Worm (Caenorhabditis elegans) whole organism, midembryonic: Measurements from ENCODE around the gene R04E5.8.

Experiments used
- T22C8.4 ChIP-seq: fragments of 200-800 bp; sonication (Bioruptor generic); IDR thresholded peaks from 2 replicates; pipeline ENCODE4 v1.3.6; 2022; ENCODE audit warnings: missing genetic modification characterization, missing compliant biosample characterization
- cog-1 ChIP-seq: sonication (generic microtip); optimal IDR thresholded peaks from 2 replicates; lab custom pipeline; 2016; ENCODE audit warnings: missing genetic modification characterization, missing compliant biosample characterization
- flt-1 ChIP-seq: fragments of 200-800 bp; sonication (Bioruptor generic); IDR thresholded peaks from 2 replicates; pipeline ENCODE4 v1.3.6; 2022; ENCODE audit warnings: missing genetic modification characterization, missing compliant biosample characterization
- klf-2 ChIP-seq: fragments of 200-800 bp; sonication (Bioruptor generic); conservative IDR thresholded peaks from 2 replicates; pipeline ENCODE4 v1.3.6; 2022; ENCODE audit warnings: missing genetic modification reagents, missing genetic modification characterization, missing compliant biosample characterization
- med-1 ChIP-seq: sonication (generic microtip); optimal IDR thresholded peaks from 2 replicates; lab custom pipeline; 2017; ENCODE audit warnings: missing genetic modification characterization, mild to moderate bottlenecking, missing compliant biosample characterization, antibody characterized with exemption, missing genetic modification reagents; ENCODE audit not compliant: insufficient read depth
- ref-1 ChIP-seq: fragments of 200-800 bp; sonication (Bioruptor generic); conservative IDR thresholded peaks from 2 replicates; pipeline ENCODE4 v1.3.6; 2022; ENCODE audit warnings: missing genetic modification reagents, missing genetic modification characterization, missing compliant biosample characterization
- tab-1 ChIP-seq: fragments of 200-800 bp; sonication (Bioruptor generic); IDR thresholded peaks from 2 replicates; pipeline ENCODE4 v1.3.6; 2022; ENCODE audit warnings: missing genetic modification characterization, missing compliant biosample characterization
- ztf-23 ChIP-seq: fragments of 200-800 bp; sonication (Bioruptor generic); IDR thresholded peaks from 2 replicates; pipeline ENCODE4 v1.3.6; 2022; ENCODE audit warnings: missing genetic modification reagents, missing genetic modification characterization, missing compliant biosample characterization
- ztf-29 ChIP-seq: fragments of 200-800 bp; sonication (Bioruptor generic); IDR thresholded peaks from 2 replicates; pipeline ENCODE4 v1.3.6; 2022; ENCODE audit warnings: missing genetic modification reagents, missing genetic modification characterization, missing compliant biosample characterization

The R04E5.8 gene

DNA sequence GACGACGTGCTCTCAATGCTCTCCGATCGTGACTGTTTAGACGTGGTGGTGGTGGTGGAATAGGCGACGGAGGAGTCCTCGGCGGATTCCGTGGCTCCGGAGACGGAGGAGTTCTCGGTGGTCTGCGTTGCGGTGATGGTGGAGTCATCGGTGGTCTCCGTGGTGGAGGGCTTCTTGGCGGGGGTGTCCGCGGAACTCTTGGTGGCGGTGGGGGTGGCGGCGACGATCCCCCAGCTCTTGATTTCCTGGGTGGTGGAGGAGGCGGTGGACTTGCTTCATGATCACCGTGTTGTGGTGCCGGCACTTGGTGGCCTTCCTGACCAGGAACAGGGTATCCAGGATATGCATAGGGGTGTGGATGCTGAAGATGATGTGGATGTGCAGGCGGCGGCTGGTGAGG, 445 bp downstream of the R04E5.8 start:
- TF ChIP-seq ztf-23 (GFP tag; lab: Robert Waterston, UW) (no peak), cog-1 (no peak), flt-1 (GFP tag; lab: Robert Waterston, UW) (no peak), med-1 (GFP tag; lab: Kevin White, UChicago) (no peak), ref-1 (no peak)

DNA sequence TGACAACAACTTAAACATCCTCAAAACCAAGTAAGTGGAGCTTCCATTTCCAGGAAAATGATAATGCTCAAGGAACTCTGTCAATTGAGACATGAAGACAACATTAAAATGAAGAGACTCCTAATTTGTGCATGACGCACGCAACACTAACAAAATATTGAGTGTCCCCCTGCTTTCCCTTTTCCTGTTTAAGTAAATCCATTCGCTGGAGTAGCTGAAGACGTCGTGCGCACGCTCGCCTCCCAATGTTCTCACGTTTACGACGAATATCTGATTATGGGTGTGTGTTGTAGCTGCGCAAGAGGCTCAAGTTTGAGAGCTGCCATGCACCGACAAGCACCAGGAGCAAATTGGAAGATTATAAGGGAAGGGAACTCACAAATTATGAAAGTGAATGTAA, 4.9 kb downstream of the R04E5.8 start:
- TF ChIP-seq flt-1 (GFP tag; lab: Robert Waterston, UW) (no peak), ref-1 (no peak), med-1 (GFP tag; lab: Kevin White, UChicago) (no peak), T22C8.4 (GFP tag; lab: Robert Waterston, UW) (no peak), klf-2 (GFP tag; lab: Robert Waterston, UW) (no peak), cog-1 (peak; percentile 2), ztf-29 (no peak)

DNA sequence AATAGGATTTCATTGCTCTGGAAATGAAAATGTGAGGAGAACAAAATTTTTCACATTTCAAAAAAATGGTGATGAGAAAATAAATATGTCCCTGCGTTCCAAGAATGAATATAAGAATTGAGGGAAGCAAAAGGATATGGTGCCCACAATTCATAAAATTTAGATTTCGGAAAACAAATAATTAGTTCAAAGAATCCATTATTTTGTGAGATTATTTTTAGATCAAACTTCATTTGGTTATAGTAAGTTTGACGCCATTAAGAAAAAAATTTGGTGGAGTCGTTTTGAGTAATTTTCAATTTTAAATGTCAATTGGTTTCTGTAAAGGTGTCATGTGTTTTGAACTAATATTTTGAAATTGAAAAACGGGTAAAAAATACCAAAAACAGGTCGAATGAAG, 5.6 kb downstream of the R04E5.8 start:
- TF ChIP-seq klf-2 (GFP tag; lab: Robert Waterston, UW) (no peak), cog-1 (no peak), ztf-29 (no peak), tab-1 (GFP tag; lab: Robert Waterston, UW) (no peak), ztf-23 (GFP tag; lab: Robert Waterston, UW) (no peak), T22C8.4 (GFP tag; lab: Robert Waterston, UW) (no peak), ref-1 (no peak), flt-1 (GFP tag; lab: Robert Waterston, UW) (no peak), med-1 (GFP tag; lab: Kevin White, UChicago) (no peak)

DNA sequence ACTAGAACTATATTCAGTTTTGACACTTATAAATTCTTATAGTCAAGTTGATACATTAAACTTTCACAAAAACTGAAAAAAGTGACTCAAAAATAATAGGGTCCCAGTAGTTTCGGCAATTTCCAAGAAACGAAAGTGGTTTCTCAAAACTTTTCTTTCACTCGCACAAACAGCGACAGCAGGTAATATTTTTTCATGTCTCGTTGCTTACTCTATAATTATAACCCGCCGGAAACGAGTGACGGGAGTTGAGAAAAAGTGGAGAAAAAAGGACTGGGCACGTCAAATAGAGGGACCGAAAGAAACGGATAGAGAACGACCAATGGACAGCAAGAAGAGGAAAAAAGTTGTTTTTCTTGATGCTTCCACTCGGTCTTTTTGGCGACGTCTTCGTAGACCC, 6.0 kb downstream of the R04E5.8 start:
- TF ChIP-seq ztf-29 (no peak), klf-2 (GFP tag; lab: Robert Waterston, UW) (no peak), ref-1 (no peak), flt-1 (GFP tag; lab: Robert Waterston, UW) (no peak), cog-1 (no peak), T22C8.4 (GFP tag; lab: Robert Waterston, UW) (no peak), med-1 (GFP tag; lab: Kevin White, UChicago) (no peak), tab-1 (GFP tag; lab: Robert Waterston, UW) (no peak), ztf-23 (GFP tag; lab: Robert Waterston, UW) (no peak)

DNA sequence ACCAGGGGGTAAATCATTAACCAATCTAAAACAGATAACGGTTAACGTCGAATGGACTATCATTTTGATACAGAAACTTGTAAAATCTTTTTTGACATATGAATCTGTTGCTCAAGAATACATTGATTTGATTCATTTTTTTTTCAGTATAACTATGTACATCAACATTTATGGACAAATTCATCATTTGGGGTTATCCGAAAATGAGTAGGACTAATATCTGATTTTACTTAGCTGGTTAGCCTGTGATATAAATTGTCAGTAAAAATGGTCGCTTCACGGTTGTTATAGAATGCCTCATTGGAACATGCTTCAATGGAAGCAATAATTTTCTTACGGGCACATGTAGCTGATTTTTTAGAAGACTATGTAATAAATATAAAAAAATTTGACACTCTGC, 8.3 kb downstream of the R04E5.8 start:
- TF ChIP-seq T22C8.4 (GFP tag; lab: Robert Waterston, UW) (no peak), klf-2 (GFP tag; lab: Robert Waterston, UW) (no peak), ref-1 (no peak), ztf-23 (GFP tag; lab: Robert Waterston, UW) (no peak), cog-1 (no peak), med-1 (GFP tag; lab: Kevin White, UChicago) (no peak), ztf-29 (no peak), flt-1 (GFP tag; lab: Robert Waterston, UW) (no peak), tab-1 (GFP tag; lab: Robert Waterston, UW) (no peak)

DNA sequence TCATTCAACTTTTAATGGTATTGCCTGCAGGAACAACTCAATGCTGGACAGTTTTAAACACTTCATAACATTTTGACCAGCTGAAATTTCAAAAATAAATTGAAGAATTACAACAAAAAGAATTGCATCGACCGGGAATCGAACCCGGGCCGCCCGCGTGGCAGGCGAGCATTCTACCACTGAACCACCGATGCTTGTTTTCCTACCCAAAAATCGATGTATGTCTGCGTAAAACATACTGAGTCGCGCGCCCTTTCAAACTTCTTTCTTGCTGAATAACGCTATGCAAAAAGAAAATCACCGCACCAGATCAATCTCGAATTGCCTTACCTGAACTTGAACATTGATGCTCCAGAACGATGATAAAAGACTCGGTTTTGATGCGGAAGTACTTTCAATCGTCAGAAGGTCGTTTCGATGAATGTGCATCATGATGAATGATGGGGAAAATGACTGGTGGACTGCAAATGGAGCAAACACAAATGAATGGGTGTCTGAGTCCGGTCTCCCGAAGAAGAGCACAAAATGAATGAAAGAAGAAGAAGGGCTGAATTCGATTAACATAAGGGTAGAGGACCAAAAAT, 9.1 kb downstream of the R04E5.8 start, which contains the start of gene R04E5.7:
Gene R04E5.7 (minus strand): TSS at position 564 of the 584 bp plus-strand sequence.
- TF ChIP-seq klf-2 (GFP tag; lab: Robert Waterston, UW), result no peak
- TF ChIP-seq flt-1 (GFP tag; lab: Robert Waterston, UW), result peak; percentile 75
- peak; percentile 65; the same call in 1 of the 2 replicates for TF ChIP-seq ztf-23 (GFP tag; lab: Robert Waterston, UW)
- no peak for TF ChIP-seq med-1 (GFP tag; lab: Kevin White, UChicago)
- peak; percentile 61; the same call in 1 of the 2 replicates for TF ChIP-seq T22C8.4 (GFP tag; lab: Robert Waterston, UW)

DNA sequence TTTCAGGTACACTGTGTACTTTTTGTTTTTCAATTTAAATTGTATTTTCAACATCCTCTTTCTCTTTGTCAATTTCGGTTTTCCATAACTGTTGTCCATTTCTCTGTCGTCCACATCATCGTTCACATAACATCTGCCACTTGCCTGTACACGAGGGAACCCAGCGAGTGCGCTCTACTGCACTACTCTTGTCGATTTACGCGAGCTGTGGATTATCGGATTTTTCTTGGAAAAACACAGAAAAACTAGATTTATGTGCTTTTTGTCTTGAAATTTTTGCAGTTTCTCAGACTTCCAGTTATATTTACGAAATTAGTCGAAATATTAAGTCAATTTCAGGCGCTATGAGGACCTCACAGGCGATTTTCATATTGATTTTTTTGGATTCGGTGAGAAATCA, 14.1 kb downstream of the R04E5.8 start, which contains the start of gene chup-1:
Gene chup-1 (plus strand): TSS at position 340 of the 400 bp plus-strand sequence.
- TF ChIP-seq tab-1 (GFP tag; lab: Robert Waterston, UW), result no peak
- TF ChIP-seq med-1 (GFP tag; lab: Kevin White, UChicago), result no peak
- TF ChIP-seq flt-1 (GFP tag; lab: Robert Waterston, UW), result no peak

DNA sequence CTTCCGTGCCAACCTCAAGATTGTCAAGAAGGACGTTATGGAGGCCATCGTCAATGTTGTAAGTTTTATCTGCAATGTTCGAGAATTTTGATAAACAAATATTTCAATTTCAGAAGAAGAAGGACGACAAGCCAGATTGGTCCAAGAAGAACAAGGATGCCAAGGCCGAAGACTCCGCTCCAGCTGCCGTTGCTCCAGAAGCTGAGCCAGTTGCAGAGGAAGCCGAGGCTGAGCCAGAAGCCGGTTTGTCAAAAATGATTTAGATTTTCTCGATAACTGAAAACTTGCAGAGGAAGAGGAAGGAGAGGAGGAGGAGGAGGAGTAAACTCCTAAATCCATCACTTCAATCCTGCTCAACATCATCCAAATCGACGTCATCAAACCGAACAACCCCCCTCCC, 15.8 kb downstream of the R04E5.8 start:
- no peak for TF ChIP-seq cog-1
- TF ChIP-seq flt-1 (GFP tag; lab: Robert Waterston, UW), result no peak
- TF ChIP-seq ref-1, result no peak
- no peak for TF ChIP-seq klf-2 (GFP tag; lab: Robert Waterston, UW)
- no peak for TF ChIP-seq T22C8.4 (GFP tag; lab: Robert Waterston, UW)
- TF ChIP-seq ztf-23 (GFP tag; lab: Robert Waterston, UW), result no peak
- TF ChIP-seq ztf-29, result no peak
- no peak for TF ChIP-seq med-1 (GFP tag; lab: Kevin White, UChicago)
- no peak for TF ChIP-seq tab-1 (GFP tag; lab: Robert Waterston, UW)

DNA sequence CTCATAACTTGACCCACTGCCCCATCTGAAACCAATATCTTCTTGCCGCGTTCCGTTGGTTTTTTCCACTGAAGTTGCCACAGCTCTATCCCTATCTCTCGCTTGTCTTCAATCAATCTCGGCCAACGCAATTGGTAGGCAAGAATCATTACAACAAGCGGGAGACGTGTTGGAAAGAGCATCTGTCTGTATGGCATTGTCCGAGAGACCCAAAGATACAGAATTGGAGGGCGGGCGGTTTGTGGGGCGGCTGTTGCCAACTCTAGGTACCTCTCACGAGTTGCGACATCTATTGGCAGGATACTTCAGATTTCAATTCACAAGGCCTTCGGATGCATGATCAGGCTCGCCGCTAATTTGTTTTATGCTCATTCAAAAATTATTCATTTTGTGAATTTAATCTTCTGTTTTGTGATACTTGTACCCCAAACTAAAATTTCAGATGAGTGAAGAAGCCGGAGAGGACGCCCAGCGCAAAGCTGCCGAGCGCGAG, 16.9 kb downstream of the R04E5.8 start, which contains the start of gene unc-27:
Gene unc-27 (plus strand): TSS at position 443 of the 493 bp plus-strand sequence.
- no peak for TF ChIP-seq klf-2 (GFP tag; lab: Robert Waterston, UW)
- TF ChIP-seq T22C8.4 (GFP tag; lab: Robert Waterston, UW), result no peak
- no peak for TF ChIP-seq ztf-29
- no peak for TF ChIP-seq ztf-23 (GFP tag; lab: Robert Waterston, UW)
- no peak for TF ChIP-seq ref-1

DNA sequence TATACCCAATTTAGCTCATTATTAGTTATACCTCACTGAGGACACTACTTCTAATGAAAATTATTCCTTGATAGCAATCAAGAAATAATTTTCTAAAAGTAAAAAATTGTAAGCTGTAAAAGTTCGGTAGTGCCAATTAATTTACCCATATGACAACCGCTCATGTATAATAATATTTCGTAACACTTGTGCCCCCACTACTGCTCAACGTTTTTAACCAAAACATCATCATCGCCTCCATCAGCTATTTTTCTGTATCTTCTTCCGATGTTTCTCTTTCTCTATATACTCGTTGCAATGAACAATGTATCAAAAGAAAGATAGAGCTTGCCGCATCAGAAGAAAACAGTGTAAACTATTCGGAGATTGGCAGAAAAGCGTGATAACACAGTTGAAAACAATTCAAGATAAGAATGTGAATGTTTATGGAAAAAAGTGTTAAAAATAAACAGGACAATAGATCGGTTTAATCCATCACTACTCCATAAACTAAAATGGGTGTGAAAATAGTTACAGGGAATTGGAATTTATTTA, 18.2 kb downstream of the R04E5.8 start:
- no peak for TF ChIP-seq cog-1
- no peak for TF ChIP-seq med-1 (GFP tag; lab: Kevin White, UChicago)
- TF ChIP-seq ztf-29, result no peak
- TF ChIP-seq klf-2 (GFP tag; lab: Robert Waterston, UW), result no peak
- no peak for TF ChIP-seq T22C8.4 (GFP tag; lab: Robert Waterston, UW)
- TF ChIP-seq ztf-23 (GFP tag; lab: Robert Waterston, UW), result no peak
- TF ChIP-seq flt-1 (GFP tag; lab: Robert Waterston, UW), result no peak
- no peak for TF ChIP-seq ref-1
- TF ChIP-seq tab-1 (GFP tag; lab: Robert Waterston, UW), result no peak
